Fruit fly (Drosophila melanogaster) whole organism, embryonic: Measurements from ENCODE around the gene CG31321.
A peak's percentile ranks its signal among the peaks of the same experiment; 100 is the strongest.

Experiments
- ATbp ChIP-seq: fragments of 200-800 bp; sonication (Bioruptor generic); optimal IDR thresholded peaks from 2 replicates; lab custom pipeline; 2017; ENCODE audit warnings: missing biosample characterization, mild to moderate bottlenecking, missing genetic modification characterization, missing genetic modification reagents
- Awh ChIP-seq: fragments of 200-800 bp; sonication (Bioruptor generic); IDR thresholded peaks from 2 replicates; pipeline ENCODE4, ENCODE4 v1.3.6; 2022; ENCODE audit warnings: missing biosample characterization, missing genetic modification characterization
- BEAF-32 ChIP-seq: fragments of 200-800 bp; sonication (Bioruptor generic); optimal IDR thresholded peaks from 3 replicates; lab custom pipeline; 2017; ENCODE audit warnings: missing biosample characterization, missing genetic modification characterization, mild to moderate bottlenecking, moderate library complexity, missing genetic modification reagents
- Bgb ChIP-seq: fragments of 200-800 bp; sonication (Bioruptor generic); IDR thresholded peaks from 2 replicates; pipeline ENCODE4 v1.3.6; 2022; ENCODE audit warnings: missing biosample characterization, missing genetic modification characterization; ENCODE audit not compliant: partially characterized antibody
- CG10321 ChIP-seq: fragments of 200-800 bp; sonication (Bioruptor generic); IDR thresholded peaks from 2 replicates; pipeline ENCODE4 v1.3.6; 2022; ENCODE audit warnings: missing biosample characterization, missing genetic modification characterization
- CG11247 ChIP-seq: fragments of 200-800 bp; sonication (Bioruptor generic); IDR thresholded peaks from 2 replicates; pipeline ENCODE4 v1.3.6; 2022; ENCODE audit warnings: missing biosample characterization, missing genetic modification characterization
- CG12391 ChIP-seq: fragments of 200-800 bp; sonication (Bioruptor generic); optimal IDR thresholded peaks from 3 replicates; lab custom pipeline; 2018; ENCODE audit warnings: missing biosample characterization, mild to moderate bottlenecking, missing genetic modification characterization, moderate library complexity
- CG12769 ChIP-seq: fragments of 200-800 bp; sonication (Bioruptor generic); optimal IDR thresholded peaks from 2 replicates; lab custom pipeline; 2019; ENCODE audit warnings: missing biosample characterization, mild to moderate bottlenecking, missing genetic modification characterization, moderate library complexity
- CG2120 ChIP-seq: fragments of 200-800 bp; sonication (Bioruptor generic); optimal IDR thresholded peaks from 3 replicates; lab custom pipeline; 2016; ENCODE audit warnings: missing biosample characterization, missing genetic modification characterization
- CG30020 ChIP-seq: fragments of 200-800 bp; optimal IDR thresholded peaks from 2 replicates; lab custom pipeline; 2019; ENCODE audit warnings: missing biosample characterization, mild to moderate bottlenecking, missing genetic modification characterization, moderate library complexity
- CG31365 ChIP-seq: fragments of 200-800 bp; sonication (Bioruptor generic); optimal IDR thresholded peaks from 2 replicates; lab custom pipeline; 2018; ENCODE audit warnings: missing biosample characterization, mild to moderate bottlenecking, missing genetic modification characterization
- CG34224 ChIP-seq: fragments of 200-800 bp; sonication (Bioruptor generic); IDR thresholded peaks from 3 replicates; pipeline ENCODE4 v1.3.6; 2022; ENCODE audit warnings: missing biosample characterization, missing genetic modification characterization; ENCODE audit not compliant: partially characterized antibody
- CG4707 ChIP-seq: fragments of 200-800 bp; sonication (Bioruptor generic); optimal IDR thresholded peaks from 2 replicates; lab custom pipeline; 2018; ENCODE audit warnings: missing biosample characterization, mild to moderate bottlenecking, missing genetic modification characterization, moderate library complexity
- CG6683 ChIP-seq: fragments of 200-800 bp; sonication (Bioruptor generic); optimal IDR thresholded peaks from 2 replicates; lab custom pipeline; 2017; ENCODE audit warnings: missing biosample characterization, mild to moderate bottlenecking, missing genetic modification characterization, missing genetic modification reagents
- CG7556 ChIP-seq: fragments of 200-800 bp; sonication (Bioruptor generic); optimal IDR thresholded peaks from 2 replicates; lab custom pipeline; 2017; ENCODE audit warnings: missing biosample characterization, mild to moderate bottlenecking, missing genetic modification characterization
- CG7928 ChIP-seq: fragments of 200-800 bp; sonication (Bioruptor generic); optimal IDR thresholded peaks from 2 replicates; lab custom pipeline; 2017; ENCODE audit warnings: missing biosample characterization, mild to moderate bottlenecking, missing genetic modification characterization
- CG8290 ChIP-seq, 3 experiments: fragments of 200-800 bp; sonication (Bioruptor generic); optimal IDR thresholded peaks; 2 replicates each; lab custom pipeline; 2016 to 2019; ENCODE audit warnings: missing biosample characterization in 3 of 3, missing genetic modification characterization in 3 of 3, mild to moderate bottlenecking in 2 of 3, moderate library complexity in 1 of 3
- CG9609 ChIP-seq: fragments of 200-800 bp; sonication (Bioruptor generic); optimal IDR thresholded peaks from 3 replicates; lab custom pipeline; 2016; ENCODE audit warnings: missing biosample characterization, missing genetic modification characterization
- CG9797 ChIP-seq: fragments of 200-800 bp; sonication (Bioruptor generic); optimal IDR thresholded peaks from 3 replicates; lab custom pipeline; 2018; ENCODE audit warnings: missing biosample characterization, mild to moderate bottlenecking, missing genetic modification characterization
- CG9876 ChIP-seq: fragments of 200-800 bp; sonication (Bioruptor generic); optimal IDR thresholded peaks from 2 replicates; lab custom pipeline; 2016; ENCODE audit warnings: missing biosample characterization, missing genetic modification characterization
- CHES-1-like ChIP-seq: fragments of 200-800 bp; sonication (Bioruptor generic); optimal IDR thresholded peaks from 2 replicates; lab custom pipeline; 2016; ENCODE audit warnings: missing biosample characterization, missing genetic modification characterization
- CkIIα-i1 ChIP-seq: fragments of 200-800 bp; sonication (Bioruptor generic); IDR thresholded peaks from 2 replicates; pipeline ENCODE4 v1.3.6; 2022; ENCODE audit warnings: missing biosample characterization, missing genetic modification characterization
- Drgx ChIP-seq: fragments of 200-800 bp; sonication (Bioruptor generic); IDR thresholded peaks from 2 replicates; pipeline ENCODE4 v1.3.6; 2022; ENCODE audit warnings: missing biosample characterization, missing genetic modification characterization
- Max ChIP-seq: fragments of 200-800 bp; sonication (Bioruptor generic); optimal IDR thresholded peaks from 2 replicates; lab custom pipeline; 2016; ENCODE audit warnings: missing biosample characterization, mild to moderate bottlenecking, missing genetic modification characterization
- NK7.1 ChIP-seq: fragments of 200-800 bp; sonication (Bioruptor generic); optimal IDR thresholded peaks from 3 replicates; lab custom pipeline; 2016; ENCODE audit warnings: missing biosample characterization, missing genetic modification characterization
- Rfx ChIP-seq: fragments of 200-800 bp; sonication (Bioruptor generic); IDR thresholded peaks from 2 replicates; pipeline ENCODE4 v1.3.6; 2022; ENCODE audit warnings: missing biosample characterization, missing genetic modification characterization
- Sry-δ ChIP-seq: fragments of 200-800 bp; sonication (Bioruptor generic); optimal IDR thresholded peaks from 2 replicates; lab custom pipeline; 2016; ENCODE audit warnings: missing biosample characterization, missing genetic modification characterization
- Trl ChIP-seq, 3 experiments: fragments of >200 bp in 2 of 3; fragments of 200-800 bp in 1 of 3; sonication (Bioruptor generic) in 1 of 3; optimal IDR thresholded peaks; 2 replicates in 1 of 3; 3 replicates in 2 of 3; lab custom pipeline; 2016 to 2017; ENCODE audit warnings: missing biosample characterization in 1 of 3, missing genetic modification characterization in 1 of 3
- YL-1 ChIP-seq: fragments of 200-800 bp; sonication (Bioruptor generic); optimal IDR thresholded peaks from 3 replicates; lab custom pipeline; 2017; ENCODE audit warnings: missing biosample characterization, mild to moderate bottlenecking, missing genetic modification characterization
- ase ChIP-seq: fragments of 200-800 bp; sonication (Bioruptor generic); IDR thresholded peaks from 3 replicates; pipeline ENCODE4 v1.3.6; 2022; ENCODE audit warnings: missing biosample characterization, missing genetic modification characterization
- bowl ChIP-seq: fragments of 200-800 bp; sonication (Bioruptor generic); IDR thresholded peaks from 2 replicates; pipeline ENCODE4 v1.3.6; 2022; ENCODE audit warnings: missing biosample characterization, missing genetic modification characterization
- cg ChIP-seq: fragments of 200-800 bp; sonication (Bioruptor generic); optimal IDR thresholded peaks from 3 replicates; lab custom pipeline; 2019; ENCODE audit warnings: missing biosample characterization, mild to moderate bottlenecking, missing genetic modification characterization, moderate library complexity
- eve ChIP-seq, 2 experiments: fragments of >200 bp; optimal IDR thresholded peaks; 2 replicates each; lab custom pipeline; 2017; ENCODE audit warnings: missing biosample characterization in 2 of 2, missing genetic modification characterization in 2 of 2
- eyg ChIP-seq: fragments of 200-800 bp; sonication (Bioruptor generic); optimal IDR thresholded peaks from 3 replicates; lab custom pipeline; 2016; ENCODE audit warnings: missing biosample characterization, missing genetic modification characterization
- fru ChIP-seq: fragments of >200 bp; optimal IDR thresholded peaks from 2 replicates; lab custom pipeline; 2017
- gsb ChIP-seq: fragments of 200-800 bp; sonication (Bioruptor generic); IDR thresholded peaks from 2 replicates; pipeline ENCODE4 v1.3.6; 2022; ENCODE audit warnings: missing biosample characterization, missing genetic modification characterization
- hb ChIP-seq: fragments of 200-800 bp; sonication (Bioruptor generic); IDR thresholded peaks from 3 replicates; pipeline ENCODE4 v1.3.6; 2022; ENCODE audit warnings: missing biosample characterization, missing genetic modification characterization; ENCODE audit not compliant: partially characterized antibody
- jumu ChIP-seq: fragments of 200-800 bp; sonication (Bioruptor generic); optimal IDR thresholded peaks from 3 replicates; lab custom pipeline; 2016; ENCODE audit warnings: missing biosample characterization, missing genetic modification characterization
- knrl ChIP-seq: fragments of 200-800 bp; sonication (Bioruptor generic); IDR thresholded peaks from 3 replicates; pipeline ENCODE4 v1.3.6; 2022; ENCODE audit warnings: missing biosample characterization, missing genetic modification characterization; ENCODE audit not compliant: partially characterized antibody
- lab ChIP-seq: fragments of 200-800 bp; sonication (Bioruptor generic); optimal IDR thresholded peaks from 3 replicates; lab custom pipeline; 2017; ENCODE audit warnings: missing biosample characterization, missing genetic modification characterization, mild to moderate bottlenecking, moderate library complexity, missing genetic modification reagents
- lola ChIP-seq, 3 experiments: fragments of >200 bp in 2 of 3; fragments of 200-800 bp in 1 of 3; sonication (Bioruptor generic) in 1 of 3; optimal IDR thresholded peaks; 2 replicates each; lab custom pipeline; 2017 to 2019; ENCODE audit warnings: missing biosample characterization in 3 of 3, missing genetic modification characterization in 3 of 3, mild to moderate bottlenecking in 1 of 3, moderate library complexity in 1 of 3
- pros ChIP-seq: fragments of 200-800 bp; sonication (Bioruptor generic); optimal IDR thresholded peaks from 3 replicates; lab custom pipeline; 2019; ENCODE audit warnings: missing biosample characterization, mild to moderate bottlenecking, missing genetic modification characterization, moderate library complexity
- sens ChIP-seq: fragments of 200-800 bp; sonication (Bioruptor generic); peaks from one replicate; lab custom pipeline; 2016; ENCODE audit warnings: missing biosample characterization, missing genetic modification characterization
- sob ChIP-seq: fragments of 200-800 bp; sonication (Bioruptor generic); IDR thresholded peaks from 2 replicates; pipeline ENCODE4 v1.3.6; 2022; ENCODE audit warnings: missing biosample characterization, missing genetic modification characterization
- tgo ChIP-seq: fragments of 200-800 bp; sonication (Bioruptor generic); IDR thresholded peaks from 3 replicates; pipeline ENCODE4 v1.3.6; 2022; ENCODE audit warnings: missing biosample characterization, missing genetic modification characterization
- trh ChIP-seq: fragments of 200-800 bp; sonication (Bioruptor generic); optimal IDR thresholded peaks from 2 replicates; lab custom pipeline; 2016; ENCODE audit warnings: missing biosample characterization, missing genetic modification characterization
- vvl ChIP-seq: fragments of 200-800 bp; sonication (Bioruptor generic); IDR thresholded peaks from 2 replicates; pipeline ENCODE4 v1.3.6; 2022; ENCODE audit warnings: missing biosample characterization, missing genetic modification characterization
- zfh2 ChIP-seq: fragments of 200-800 bp; sonication (Bioruptor generic); optimal IDR thresholded peaks from 2 replicates; lab custom pipeline; 2016; ENCODE audit warnings: missing biosample characterization, missing genetic modification characterization

Gene CG31321

DNA sequence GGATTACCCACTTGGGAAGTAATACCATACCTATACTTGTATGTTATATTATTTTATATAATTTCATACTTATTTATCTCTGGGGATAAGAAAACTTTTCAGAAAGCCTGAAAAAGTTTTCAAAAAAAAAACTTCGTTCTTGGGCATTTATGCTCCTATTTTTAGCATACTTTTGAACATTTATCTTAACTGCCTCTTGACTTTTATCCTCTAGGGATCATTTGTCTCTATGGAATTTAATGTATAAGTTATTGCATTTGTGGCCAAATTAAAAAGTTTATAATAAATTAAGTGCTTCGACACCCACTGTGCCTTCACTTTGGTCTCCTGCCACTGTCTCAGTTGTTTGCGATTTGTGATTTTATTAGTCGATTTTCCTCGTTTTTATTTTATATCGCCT is 29.8 kb upstream of the CG31321 start:
- peak; percentile 50 for TF ChIP-seq Drgx
- no peak for TF ChIP-seq CG30020 (tag; lab: Kevin White, UChicago)
- no peak for TF ChIP-seq sob (GFP tag; lab: Robert Waterston, UW)
- no peak for TF ChIP-seq CG31365 (tag; lab: Kevin White, UChicago)
- TF ChIP-seq lola (GFP tag; optimal IDR thresholded peaks at IDR 0.05; lab: Kevin White, UChicago): no peak
- no peak for TF ChIP-seq CG7928
- TF ChIP-seq BEAF-32: no peak
- TF ChIP-seq tgo (GFP tag; lab: Robert Waterston, UW): no peak
- no peak for TF ChIP-seq CG2120
- no peak for TF ChIP-seq CHES-1-like (GFP tag; lab: Kevin White, UChicago)
- no peak for TF ChIP-seq Bgb
- peak; percentile 33 for TF ChIP-seq sens (GFP tag; lab: Kevin White, UChicago)
- no peak for TF ChIP-seq CkIIα-i1 (GFP tag; lab: Robert Waterston, UW)
- TF ChIP-seq eyg (GFP tag; lab: Kevin White, UChicago): no peak
- TF ChIP-seq ase (GFP tag; lab: Robert Waterston, UW): no peak
- TF ChIP-seq jumu (GFP tag; lab: Kevin White, UChicago): no peak

DNA sequence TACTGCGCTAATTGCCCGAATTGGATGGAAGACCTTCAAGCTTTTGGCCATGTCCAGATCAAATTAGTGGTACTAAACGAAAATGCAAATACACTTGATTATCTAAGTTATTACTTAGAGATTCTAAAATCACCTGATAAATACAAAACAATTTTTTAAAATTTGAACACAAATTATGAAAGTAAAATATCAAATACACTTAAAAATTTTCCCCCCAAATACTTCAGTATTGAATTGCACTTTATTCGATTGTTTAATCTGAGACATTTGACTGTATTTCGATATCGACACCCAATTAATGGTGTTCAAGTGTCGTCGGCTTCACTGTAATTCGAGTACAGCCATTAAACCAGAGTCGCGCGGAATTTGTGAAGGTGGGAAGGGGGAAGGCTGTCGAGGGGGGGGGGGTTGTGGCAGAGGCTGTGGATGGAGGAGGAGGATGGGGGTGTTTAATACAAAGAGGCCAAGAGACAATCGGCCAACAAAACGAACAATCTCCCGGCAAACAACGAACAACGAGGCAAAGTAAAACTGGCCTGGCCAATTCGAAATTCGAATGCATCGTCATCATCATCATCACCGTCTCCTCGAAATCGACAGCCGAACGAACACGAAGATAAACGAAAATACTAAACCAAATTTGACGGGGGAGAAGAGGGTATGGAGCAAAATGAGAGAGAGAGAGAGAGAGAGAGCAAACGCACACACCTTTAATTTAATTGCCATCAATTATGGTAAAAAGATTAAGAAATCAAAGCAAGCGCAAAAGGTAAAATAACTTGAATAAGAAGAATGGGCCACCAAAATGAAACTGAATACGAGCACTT is 27.7 kb upstream of the CG31321 start:
- TF ChIP-seq trh (GFP tag; lab: Kevin White, UChicago) (no peak), CG34224 (GFP tag; lab: Robert Waterston, UW) (0 out of 3 replicates have a peak, but pooled peaks have one; percentile 12), NK7.1 (GFP tag; lab: Kevin White, UChicago) (no peak), eve (GFP tag; optimal IDR thresholded peaks at IDR 0.05; lab: Kevin White, UChicago) (no peak), Trl (optimal IDR thresholded peaks at IDR 0.05; lab: Kevin White, UChicago) (peak; percentile 63 to 83), Trl (GFP tag; optimal IDR thresholded peaks at IDR 0.05; lab: Kevin White, UChicago) (no peak), vvl (GFP tag; lab: Robert Waterston, UW) (peak; percentile 36), cg (GFP tag; lab: Kevin White, UChicago) (peak; percentile 74), CG4707 (no peak), Sry-δ (GFP tag; lab: Kevin White, UChicago) (no peak), CG9609 (GFP tag; lab: Kevin White, UChicago) (no peak), CG6683 (GFP tag; lab: Kevin White, UChicago) (no peak), CG12391 (tag; lab: Kevin White, UChicago) (no peak), lab (GFP tag; lab: Kevin White, UChicago) (peak; percentile 16), fru (lab: Kevin White, UChicago) (no peak), knrl (no peak), CG11247 (GFP tag; lab: Robert Waterston, UW) (no peak), BEAF-32 (no peak), Max (GFP tag; lab: Kevin White, UChicago) (no peak), pros (GFP tag; lab: Kevin White, UChicago) (no peak), YL-1 (GFP tag; lab: Kevin White, UChicago) (no peak), CG9876 (no peak), Awh (GFP tag; lab: Robert Waterston, UW) (0 out of 2 replicates have a peak, but pooled peaks have one; percentile 43), zfh2 (GFP tag; lab: Kevin White, UChicago) (no peak), CG12769 (tag; lab: Kevin White, UChicago) (peak; percentile 33), CG8290 (GFP tag; optimal IDR thresholded peaks at IDR 0.05; lab: Kevin White, UChicago) (no peak), CG8290 (tag; optimal IDR thresholded peaks at IDR 0.05; lab: Kevin White, UChicago) (peak in 1 of 2 experiments; percentile 9), hb (GFP tag; lab: Robert Waterston, UW) (no peak), ATbp (GFP tag; lab: Kevin White, UChicago) (no peak), CG7556 (GFP tag; lab: Kevin White, UChicago) (no peak), bowl (GFP tag; lab: Robert Waterston, UW) (no peak), Rfx (GFP tag; lab: Robert Waterston, UW) (0 out of 2 replicates have a peak, but pooled peaks have one; percentile 6), gsb (GFP tag; lab: Robert Waterston, UW) (no peak), CG9797 (no peak), CG10321 (no peak)
